Fruit fly (Drosophila melanogaster): ENCODE measurements around the gene P5cr.

Gene P5cr

dm6 chr3R:18987428-18988416 lies 41.0 kb upstream of the P5cr start (continued):
- TF ChIP-seq so (GFP tag; IDR thresholded peaks at IDR 0.05) (peak; percentile 28; the same call in 1 of the 3 replicates), CG17359 (tag; optimal IDR thresholded peaks at IDR 0.05) (peak; percentile 41), HLHmδ (GFP tag; optimal IDR thresholded peaks at IDR 0.05) (no peak), CG18476 (GFP tag; optimal IDR thresholded peaks at IDR 0.05) (no peak), ap (GFP tag; IDR thresholded peaks at IDR 0.05) (no peak), CG12299 (tag; optimal IDR thresholded peaks at IDR 0.05) (no peak), CG31224 (GFP tag; IDR thresholded peaks at IDR 0.05) (no peak), amos (GFP tag; IDR thresholded peaks at IDR 0.05; ENCODE audit: partially characterized antibody) (no peak), Elba2 (GFP tag; optimal IDR thresholded peaks at IDR 0.05) (no peak), jing (GFP tag; optimal IDR thresholded peaks at IDR 0.05) (no peak), CG5180 (GFP tag; optimal IDR thresholded peaks at IDR 0.05) (peak; percentile 90), CG8089 (GFP tag; optimal IDR thresholded peaks at IDR 0.05) (no peak), hth (optimal IDR thresholded peaks at IDR 0.05) (no peak), ewg (GFP tag; optimal IDR thresholded peaks at IDR 0.05) (peak; percentile 2), CG18011 (GFP tag; optimal IDR thresholded peaks at IDR 0.05) (no peak), gfzf (GFP tag; optimal IDR thresholded peaks at IDR 0.05) (no peak), CG6854 (GFP tag; optimal IDR thresholded peaks at IDR 0.05) (no peak), Hr78 (GFP tag; optimal IDR thresholded peaks at IDR 0.05) (no peak), Fer3 (tag; optimal IDR thresholded peaks at IDR 0.05) (no peak), ash1 (GFP tag; optimal IDR thresholded peaks at IDR 0.05) (no peak), sens-2 (GFP tag; IDR thresholded peaks at IDR 0.05) (no peak), CTCF (GFP tag; optimal IDR thresholded peaks at IDR 0.05) (no peak), CG2712 (tag; optimal IDR thresholded peaks at IDR 0.05) (peak; percentile 24), hkb (optimal IDR thresholded peaks at IDR 0.05) (no peak), hkb (GFP tag; IDR thresholded peaks at IDR 0.05) (no peak), Fer1 (GFP tag; optimal IDR thresholded peaks at IDR 0.05) (peak; percentile 42), CG14050 (GFP tag; IDR thresholded peaks at IDR 0.05) (no peak), repo (GFP tag; optimal IDR thresholded peaks at IDR 0.05) (no peak), CG11093 (GFP tag; IDR thresholded peaks at IDR 0.05) (no peak), CG6765 (GFP tag; optimal IDR thresholded peaks at IDR 0.05) (no peak), CG6272 (GFP tag; IDR thresholded peaks at IDR 0.05) (no peak), CG8290 (GFP tag; optimal IDR thresholded peaks at IDR 0.05) (no peak), CG8290 (tag; optimal IDR thresholded peaks at IDR 0.05) (no peak), CkIIα-i1 (GFP tag; IDR thresholded peaks at IDR 0.05) (no peak), chinmo (GFP tag; IDR thresholded peaks at IDR 0.05; ENCODE audit: partially characterized antibody) (0 out of 4 replicates have a peak, but pooled peaks have one; percentile 59), caup (GFP tag; optimal IDR thresholded peaks at IDR 0.05; ENCODE audit: severe bottlenecking) (no peak), unc-4 (GFP tag; IDR thresholded peaks at IDR 0.05; ENCODE audit: partially characterized antibody) (no peak), Hsf (GFP tag; optimal IDR thresholded peaks at IDR 0.05) (no peak), CG8765 (GFP tag; IDR thresholded peaks at IDR 0.05) (no peak), CG9817 (tag; optimal IDR thresholded peaks at IDR 0.05) (no peak), toy (GFP tag; IDR thresholded peaks at IDR 0.05) (no peak), CG1647 (GFP tag; optimal IDR thresholded peaks at IDR 0.05) (no peak), corto (GFP tag; optimal IDR thresholded peaks at IDR 0.05) (no peak), Dbx (GFP tag; IDR thresholded peaks at IDR 0.05) (no peak), inv (GFP tag; IDR thresholded peaks at IDR 0.05; ENCODE audit: partially characterized antibody) (no peak), Med (GFP tag) (peak; percentile 48), wor (GFP tag; IDR thresholded peaks at IDR 0.05) (no peak), onecut (GFP tag; IDR thresholded peaks at IDR 0.05) (no peak), ssp (GFP tag; IDR thresholded peaks at IDR 0.05) (no peak), ranshi (GFP tag; IDR thresholded peaks at IDR 0.05) (peak; percentile 3; the same call in 1 of the 2 replicates)
